Worm (Caenorhabditis elegans) whole organism, L3 larva: ENCODE measurements around the gene acdh-6.

Source experiments
- aly-2 ChIP-seq: fragments of 150-350 bp; optimal IDR thresholded peaks from 2 replicates; lab custom pipeline; 2014; ENCODE audit warnings: missing biosample characterization, missing genetic modification characterization
- ama-1 ChIP-seq: fragments of 150-350 bp; optimal IDR thresholded peaks from 2 replicates; lab custom pipeline; 2018
- elt-2 ChIP-seq: sonication (generic microtip); optimal IDR thresholded peaks from 2 replicates; lab custom pipeline; 2016; ENCODE audit warnings: missing genetic modification reagents, mild to moderate bottlenecking, missing genetic modification characterization, missing compliant biosample characterization
- mdl-1 ChIP-seq: fragments of 150-350 bp; optimal IDR thresholded peaks from 2 replicates; lab custom pipeline; 2014; ENCODE audit warnings: missing biosample characterization, missing genetic modification characterization
- nhr-76 ChIP-seq: fragments of 150-350 bp; sonication (generic microtip); optimal IDR thresholded peaks from 5 replicates; lab custom pipeline; 2014; ENCODE audit warnings: missing biosample characterization, missing genetic modification characterization
- sea-2 ChIP-seq: fragments of 150-350 bp; sonication (generic microtip); optimal IDR thresholded peaks from 4 replicates; lab custom pipeline; 2014; ENCODE audit warnings: missing biosample characterization, missing genetic modification reagents, missing genetic modification characterization
- skn-1 ChIP-seq: fragments of 150-350 bp; optimal IDR thresholded peaks from 2 replicates; lab custom pipeline; 2014; ENCODE audit warnings: missing biosample characterization, missing genetic modification characterization
- unc-62 ChIP-seq: fragments of 150-350 bp; sonication (generic microtip); optimal IDR thresholded peaks from 4 replicates; lab custom pipeline; 2014; ENCODE audit warnings: missing biosample characterization, missing genetic modification reagents, missing genetic modification characterization

- TF ChIP-seq unc-62 (GFP tag; lab: Kevin White, UChicago) = no peak
- TF ChIP-seq elt-2 (tag; lab: Kevin White, UChicago) = no peak
- TF ChIP-seq mdl-1 (tag; lab: Kevin White, UChicago) = no peak
- TF ChIP-seq ama-1 (lab: Kevin White, UChicago) = no peak
- no peak for TF ChIP-seq sea-2
- TF ChIP-seq skn-1 (tag; lab: Kevin White, UChicago) = no peak
- TF ChIP-seq aly-2 (tag; lab: Kevin White, UChicago) = no peak
- TF ChIP-seq nhr-76 (tag; lab: Kevin White, UChicago) = no peak
These were observed 35.8 kb downstream of the acdh-6 start for ce11 chrIII:8596692-8597091.
